Worm (Caenorhabditis elegans) whole organism, midembryonic: ENCODE data around the gene K08D8.3.

Source experiments
- T22C8.4 ChIP-seq: fragments of 200-800 bp; sonication (Bioruptor generic); IDR thresholded peaks from 2 replicates; pipeline ENCODE4 v1.3.6; 2022; ENCODE audit warnings: missing genetic modification characterization, missing compliant biosample characterization
- cog-1 ChIP-seq: sonication (generic microtip); optimal IDR thresholded peaks from 2 replicates; lab custom pipeline; 2016; ENCODE audit warnings: missing genetic modification characterization, missing compliant biosample characterization
- flt-1 ChIP-seq: fragments of 200-800 bp; sonication (Bioruptor generic); IDR thresholded peaks from 2 replicates; pipeline ENCODE4 v1.3.6; 2022; ENCODE audit warnings: missing genetic modification characterization, missing compliant biosample characterization
- klf-2 ChIP-seq: fragments of 200-800 bp; sonication (Bioruptor generic); conservative IDR thresholded peaks from 2 replicates; pipeline ENCODE4 v1.3.6; 2022; ENCODE audit warnings: missing genetic modification reagents, missing genetic modification characterization, missing compliant biosample characterization
- med-1 ChIP-seq: sonication (generic microtip); optimal IDR thresholded peaks from 2 replicates; lab custom pipeline; 2017; ENCODE audit warnings: missing genetic modification characterization, mild to moderate bottlenecking, missing compliant biosample characterization, antibody characterized with exemption, missing genetic modification reagents; ENCODE audit not compliant: insufficient read depth
- ref-1 ChIP-seq: fragments of 200-800 bp; sonication (Bioruptor generic); conservative IDR thresholded peaks from 2 replicates; pipeline ENCODE4 v1.3.6; 2022; ENCODE audit warnings: missing genetic modification reagents, missing genetic modification characterization, missing compliant biosample characterization
- tab-1 ChIP-seq: fragments of 200-800 bp; sonication (Bioruptor generic); IDR thresholded peaks from 2 replicates; pipeline ENCODE4 v1.3.6; 2022; ENCODE audit warnings: missing genetic modification characterization, missing compliant biosample characterization
- ztf-23 ChIP-seq: fragments of 200-800 bp; sonication (Bioruptor generic); IDR thresholded peaks from 2 replicates; pipeline ENCODE4 v1.3.6; 2022; ENCODE audit warnings: missing genetic modification reagents, missing genetic modification characterization, missing compliant biosample characterization
- ztf-29 ChIP-seq: fragments of 200-800 bp; sonication (Bioruptor generic); IDR thresholded peaks from 2 replicates; pipeline ENCODE4 v1.3.6; 2022; ENCODE audit warnings: missing genetic modification reagents, missing genetic modification characterization, missing compliant biosample characterization

K08D8.3 gene

ce11 chrIV:12859797-12860196 is 46.7 kb downstream of the K08D8.3 start, which contains the start of gene gcy-18:
Gene gcy-18, plus strand, starts transcription at chrIV:12860097.
- no peak for TF ChIP-seq ztf-23 (GFP tag; lab: Robert Waterston, UW)
- no peak for TF ChIP-seq T22C8.4 (GFP tag; lab: Robert Waterston, UW)
- TF ChIP-seq ref-1 (GFP tag; lab: Robert Waterston, UW), result no peak
- no peak for TF ChIP-seq ztf-29 (GFP tag; lab: Robert Waterston, UW)
- no peak for TF ChIP-seq med-1 (GFP tag; lab: Kevin White, UChicago)
- no peak for TF ChIP-seq tab-1 (GFP tag; lab: Robert Waterston, UW)
- TF ChIP-seq flt-1 (GFP tag; lab: Robert Waterston, UW), result no peak
- no peak for TF ChIP-seq klf-2 (GFP tag; lab: Robert Waterston, UW)
- no peak for TF ChIP-seq cog-1 (tag; lab: Kevin White, UChicago)

- no peak for TF ChIP-seq med-1 (GFP tag; lab: Kevin White, UChicago)
- no peak for TF ChIP-seq klf-2 (GFP tag; lab: Robert Waterston, UW)
- TF ChIP-seq cog-1 (tag; lab: Kevin White, UChicago), result no peak
- no peak for TF ChIP-seq T22C8.4 (GFP tag; lab: Robert Waterston, UW)
- TF ChIP-seq flt-1 (GFP tag; lab: Robert Waterston, UW), result no peak
- TF ChIP-seq ztf-23 (GFP tag; lab: Robert Waterston, UW), result no peak
- no peak for TF ChIP-seq ref-1 (GFP tag; lab: Robert Waterston, UW)
- no peak for TF ChIP-seq tab-1 (GFP tag; lab: Robert Waterston, UW)
- no peak for TF ChIP-seq ztf-29 (GFP tag; lab: Robert Waterston, UW)
Measured at ce11 chrIV:12855248-12855647, 51.2 kb downstream of the K08D8.3 start, which contains the start of gene nstp-5. Gene nstp-5, plus strand, starts transcription at chrIV:12855548.

ce11 chrIV:12854372-12855114 is 51.9 kb downstream of the K08D8.3 start:
- TF ChIP-seq T22C8.4 (GFP tag; lab: Robert Waterston, UW), result no peak
- no peak for TF ChIP-seq ztf-23 (GFP tag; lab: Robert Waterston, UW)
- no peak for TF ChIP-seq klf-2 (GFP tag; lab: Robert Waterston, UW)
- no peak for TF ChIP-seq ref-1 (GFP tag; lab: Robert Waterston, UW)
- TF ChIP-seq med-1 (GFP tag; lab: Kevin White, UChicago), result no peak
- no peak for TF ChIP-seq flt-1 (GFP tag; lab: Robert Waterston, UW)
- no peak for TF ChIP-seq cog-1 (tag; lab: Kevin White, UChicago)
- no peak for TF ChIP-seq ztf-29 (GFP tag; lab: Robert Waterston, UW)
- TF ChIP-seq tab-1 (GFP tag; lab: Robert Waterston, UW), result no peak
